Worm (Caenorhabditis elegans): ENCODE measurements around the gene sru-1.

Gene sru-1

DNA sequence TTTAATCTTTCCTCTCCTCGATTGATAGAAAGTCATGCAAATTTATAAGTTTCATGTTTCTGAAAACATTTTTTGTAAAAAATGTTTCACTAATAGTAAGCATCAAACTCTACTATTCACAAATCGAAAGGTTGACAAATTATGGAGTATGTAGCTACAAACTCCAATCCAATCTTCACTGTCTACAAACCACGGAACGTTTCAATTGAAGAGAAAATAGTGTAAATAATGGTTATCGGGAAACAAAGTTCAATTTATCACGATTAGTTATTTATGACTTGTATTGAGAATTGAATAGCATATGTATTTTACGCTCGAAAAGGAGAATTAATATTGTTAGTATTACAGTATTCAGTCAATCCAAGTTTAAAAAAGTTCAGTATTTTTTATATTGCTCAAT, 11.2 kb downstream of the sru-1 start:
- TF ChIP-seq nhr-11 (tag; optimal IDR thresholded peaks at IDR 0.05) (no peak), ceh-24 (tag; optimal IDR thresholded peaks at IDR 0.05) (no peak), ahr-1 (tag; optimal IDR thresholded peaks at IDR 0.05) (no peak), npax-4 (tag; optimal IDR thresholded peaks at IDR 0.05) (no peak), unc-55 (GFP tag; optimal IDR thresholded peaks at IDR 0.05) (no peak), pha-4 (tag; optimal IDR thresholded peaks at IDR 0.05) (no peak), ceh-2 (tag; optimal IDR thresholded peaks at IDR 0.05) (no peak), pha-2 (tag; optimal IDR thresholded peaks at IDR 0.05) (no peak), ceh-48 (tag; optimal IDR thresholded peaks at IDR 0.05) (no peak), pax-1 (tag; optimal IDR thresholded peaks at IDR 0.05) (no peak), mec-3 (tag; optimal IDR thresholded peaks at IDR 0.05; ENCODE audit: borderline replicate concordance) (no peak), ceh-45 (GFP tag; IDR thresholded peaks at IDR 0.05) (no peak), F13H6.1 (tag; optimal IDR thresholded peaks at IDR 0.05) (no peak), ceh-22 (tag; optimal IDR thresholded peaks at IDR 0.05) (no peak), C08G9.2 (tag; optimal IDR thresholded peaks at IDR 0.05) (no peak)

DNA sequence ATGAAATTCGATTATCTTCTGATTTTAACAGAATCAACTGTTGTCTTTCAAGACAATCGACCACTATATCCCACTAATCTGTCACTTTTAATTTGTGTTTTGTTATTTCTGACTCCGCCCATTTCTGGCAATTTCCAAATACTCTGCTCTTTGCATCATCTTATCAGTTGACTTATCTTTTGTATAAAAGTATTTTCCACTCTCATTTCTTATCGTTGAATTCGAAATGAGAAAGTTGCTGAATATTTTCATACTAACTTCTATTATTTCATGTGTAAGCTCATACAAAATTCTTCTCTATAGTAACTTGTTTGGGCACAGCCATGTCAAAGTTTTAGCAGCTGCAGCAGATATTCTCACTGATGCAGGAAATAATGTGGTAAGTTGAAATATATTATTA, 11.7 kb downstream of the sru-1 start, which contains the start of gene ugt-21:
Gene ugt-21 (plus strand): TSS at position 212 of the 400 bp plus-strand sequence.
- TF ChIP-seq ceh-24 (tag; optimal IDR thresholded peaks at IDR 0.05) (no peak), zip-5 (tag; optimal IDR thresholded peaks at IDR 0.05) (no peak), elt-2 (tag; optimal IDR thresholded peaks at IDR 0.05) (peak; percentile 22), ceh-14 (tag; optimal IDR thresholded peaks at IDR 0.05) (no peak), eyg-1 (tag; optimal IDR thresholded peaks at IDR 0.05) (no peak)

DNA sequence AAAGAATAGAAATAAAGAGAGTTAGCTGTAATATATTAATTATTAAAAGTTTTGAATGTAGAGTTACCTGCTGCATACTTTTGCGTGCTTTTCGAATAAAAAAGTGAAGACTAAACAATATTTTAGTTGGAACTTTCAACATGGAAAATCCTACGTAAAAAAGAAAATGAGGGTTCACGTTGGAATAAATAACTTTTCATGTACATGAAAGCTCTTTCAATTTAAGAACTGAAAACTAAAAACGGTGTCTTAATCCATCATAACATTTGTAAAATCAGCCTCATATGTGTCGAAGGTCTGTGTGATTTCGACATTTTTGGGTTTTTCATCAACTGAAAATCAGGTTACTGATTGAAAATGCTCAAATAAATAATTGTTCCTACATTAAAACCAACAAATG, 17.8 kb downstream of the sru-1 start, which contains the start of gene ttr-9:
Gene ttr-9 (minus strand): TSS at position 101 of the 400 bp plus-strand sequence.
- TF ChIP-seq K09A11.1 (tag; optimal IDR thresholded peaks at IDR 0.05; ENCODE audit: insufficient read depth) (no peak), ama-1 (optimal IDR thresholded peaks at IDR 0.05) (no peak), ceh-2 (tag; optimal IDR thresholded peaks at IDR 0.05) (no peak), sox-4 (tag; optimal IDR thresholded peaks at IDR 0.05) (no peak), ceh-18 (tag; optimal IDR thresholded peaks at IDR 0.05) (no peak), pha-2 (tag; optimal IDR thresholded peaks at IDR 0.05) (no peak), ceh-34 (tag; optimal IDR thresholded peaks at IDR 0.05) (no peak), eyg-1 (tag; optimal IDR thresholded peaks at IDR 0.05) (no peak), sdc-2 (tag; optimal IDR thresholded peaks at IDR 0.05) (no peak), pqm-1 (tag; optimal IDR thresholded peaks at IDR 0.05) (no peak), ztf-16 (tag; optimal IDR thresholded peaks at IDR 0.05) (no peak), hlh-15 (tag; optimal IDR thresholded peaks at IDR 0.05) (no peak), ceh-48 (tag; optimal IDR thresholded peaks at IDR 0.05) (no peak)

DNA sequence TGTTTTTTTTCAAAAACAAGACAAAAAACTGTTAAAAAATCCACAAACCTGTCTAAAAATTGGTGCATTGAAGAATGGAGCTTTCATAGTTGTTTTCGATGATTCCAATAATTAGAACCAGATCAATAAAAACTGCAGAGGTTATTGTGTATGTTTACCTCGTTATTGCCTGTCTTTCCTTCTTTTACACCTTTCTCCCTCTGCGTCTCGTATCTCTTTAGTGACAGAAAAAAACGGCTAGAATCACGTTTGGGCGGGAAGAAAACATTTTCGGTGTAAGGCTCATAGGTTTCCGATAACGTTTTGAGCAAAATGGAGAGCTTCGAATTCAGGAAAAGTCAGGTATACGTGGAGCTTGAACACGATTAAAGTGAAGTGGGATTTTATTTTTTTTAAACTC, 20.2 kb downstream of the sru-1 start, which contains the start of gene ethe-1:
Gene ethe-1 (minus strand): TSS at position 150 of the 400 bp plus-strand sequence.
- TF ChIP-seq dve-1 (tag; optimal IDR thresholded peaks at IDR 0.05) (no peak), ceh-22 (tag; optimal IDR thresholded peaks at IDR 0.05) (no peak), hlh-13 (GFP tag; optimal IDR thresholded peaks at IDR 0.05) (no peak), eyg-1 (tag; optimal IDR thresholded peaks at IDR 0.05) (no peak)

DNA sequence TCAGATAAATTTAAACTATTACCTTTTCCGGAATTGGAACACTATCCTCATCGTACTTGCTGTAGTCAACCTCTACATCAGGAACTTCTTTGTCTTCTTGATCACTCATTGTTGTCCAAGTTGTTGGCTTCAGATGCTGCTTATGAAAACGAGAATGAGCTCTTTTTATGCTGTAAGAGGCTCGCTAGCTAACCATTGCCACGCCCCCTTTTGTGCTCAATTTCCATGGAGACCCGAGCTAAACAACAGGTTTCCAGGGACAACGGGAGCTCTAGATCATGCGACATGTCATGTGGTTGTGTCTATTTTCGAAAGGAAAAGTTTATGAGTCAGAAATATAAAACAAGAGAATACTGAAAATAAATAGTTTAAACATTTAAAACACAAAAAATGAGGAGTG, 22.0 kb downstream of the sru-1 start, which contains the start of gene C33A12.4:
Gene C33A12.4 (minus strand): TSS at position 131 of the 400 bp plus-strand sequence.
- TF ChIP-seq Y22D7AL.16 (tag; optimal IDR thresholded peaks at IDR 0.05) (no peak), pag-3 (tag; optimal IDR thresholded peaks at IDR 0.05; ENCODE audit: borderline replicate concordance) (no peak), ceh-34 (tag; optimal IDR thresholded peaks at IDR 0.05) (no peak), npax-4 (tag; optimal IDR thresholded peaks at IDR 0.05) (no peak), che-1 (tag; optimal IDR thresholded peaks at IDR 0.05) (no peak), dmd-4 (tag; optimal IDR thresholded peaks at IDR 0.05; ENCODE audit: borderline replicate concordance) (no peak), C38D4.7 (GFP tag; optimal IDR thresholded peaks at IDR 0.05) (no peak), T23F11.4 (GFP tag; optimal IDR thresholded peaks at IDR 0.05) (no peak)

Measured in whole organism, late embryonic.